Worm (Caenorhabditis elegans) whole organism, L1 larva: ENCODE data around the gene F55G1.15.

Source experiments
- Y116A8C.19 ChIP-seq: sonication (generic microtip); optimal IDR thresholded peaks from 2 replicates; lab custom pipeline; 2016; ENCODE audit warnings: missing compliant biosample characterization, missing genetic modification characterization, borderline replicate concordance
- aly-2 ChIP-seq: fragments of 150-350 bp; optimal IDR thresholded peaks from 2 replicates; lab custom pipeline; 2014; ENCODE audit warnings: missing biosample characterization, missing genetic modification characterization
- ceh-8 ChIP-seq: fragments of 200-800 bp; sonication (Bioruptor generic); optimal IDR thresholded peaks from 2 replicates; lab custom pipeline; 2018; ENCODE audit warnings: mild to moderate bottlenecking, missing genetic modification characterization, moderate library complexity, missing compliant biosample characterization
- ceh-82 ChIP-seq, 3 experiments: fragments of 150-350 bp in 1 of 3; sonication (generic microtip) in 2 of 3; optimal IDR thresholded peaks; 2 replicates each; lab custom pipeline; 2014 to 2017; ENCODE audit warnings: missing biosample characterization in 3 of 3, missing genetic modification characterization in 3 of 3
- egl-27 ChIP-seq, 2 experiments: fragments of 150-350 bp in 1 of 2; sonication (generic microtip); optimal IDR thresholded peaks; 3 replicates each; lab custom pipeline; 2017 to 2018; ENCODE audit warnings: missing biosample characterization in 2 of 2, missing genetic modification characterization in 2 of 2, missing genetic modification reagents in 2 of 2
- jun-1 ChIP-seq: fragments of 150-350 bp; optimal IDR thresholded peaks from 2 replicates; lab custom pipeline; 2014; ENCODE audit warnings: missing biosample characterization, missing genetic modification reagents, missing genetic modification characterization
- lir-3 ChIP-seq: sonication (generic microtip); optimal IDR thresholded peaks from 2 replicates; lab custom pipeline; 2016; ENCODE audit warnings: mild to moderate bottlenecking, missing genetic modification characterization, moderate library complexity, missing compliant biosample characterization; ENCODE audit not compliant: poor library complexity
- mdl-1 ChIP-seq, 2 experiments: fragments of 150-350 bp; optimal IDR thresholded peaks; 2 replicates each; lab custom pipeline; 2014 to 2017; ENCODE audit warnings: missing biosample characterization in 2 of 2, missing genetic modification characterization in 2 of 2, inconsistent platforms in 1 of 2
- unc-62 ChIP-seq: fragments of 150-350 bp; optimal IDR thresholded peaks from 2 replicates; lab custom pipeline; 2014; ENCODE audit warnings: missing biosample characterization, missing genetic modification reagents, missing genetic modification characterization

ce11 chrIV:7497205-7497604 lies 4.0 kb downstream of the F55G1.15 start:
- TF ChIP-seq unc-62 (GFP tag; lab: Kevin White, UChicago) (no peak), egl-27 (tag; optimal IDR thresholded peaks at IDR 0.05; lab: Kevin White, UChicago) (no peak), ceh-82 (tag; optimal IDR thresholded peaks at IDR 0.05; lab: Kevin White, UChicago) (no peak), Y116A8C.19 (tag; lab: Kevin White, UChicago) (no peak), jun-1 (tag; lab: Kevin White, UChicago) (no peak), aly-2 (tag; lab: Kevin White, UChicago) (no peak), ceh-8 (GFP tag; lab: Kevin White, UChicago) (no peak), mdl-1 (tag; optimal IDR thresholded peaks at IDR 0.05; lab: Kevin White, UChicago) (no peak), lir-3 (tag; lab: Kevin White, UChicago) (no peak)
